Worm (Caenorhabditis elegans): ENCODE data around the gene lgl-1.
"Not testable (repeated sequence)": the region's sequence is repeated elsewhere in the genome, so short reads cannot be mapped to it uniquely, and the experiment has no call there.

Gene lgl-1

DNA sequence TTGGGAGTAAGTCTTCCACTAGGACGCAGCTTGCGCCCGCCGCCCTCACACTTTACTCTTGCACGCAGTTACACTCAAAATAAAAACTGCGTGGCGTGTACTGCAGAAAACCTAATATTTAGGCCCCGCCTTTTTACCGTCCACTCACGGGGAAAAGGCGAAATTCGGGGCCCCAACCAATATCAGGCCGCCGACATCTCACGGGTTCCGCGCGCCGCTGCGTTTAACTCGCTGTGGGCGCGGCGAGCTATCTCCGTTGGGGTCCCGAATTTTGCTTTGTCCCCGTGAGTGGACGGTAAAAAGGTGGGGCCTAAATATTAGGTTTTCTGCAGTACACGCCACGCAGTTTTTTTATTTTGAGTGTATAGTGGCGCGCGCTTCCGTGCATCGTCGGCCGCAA lies 21.6 kb upstream of the lgl-1 start:
- TF ChIP-seq daf-16 (GFP tag; optimal IDR thresholded peaks at IDR 0.05) (peak in 1 of 2 experiments; percentile 7), egl-43 (GFP tag; IDR thresholded peaks at IDR 0.05) (0 out of 2 replicates have a peak, but pooled peaks have one; percentile 52), set-16 (GFP tag; IDR thresholded peaks at IDR 0.05) (peak; percentile 64)
- not testable (repeated sequence) for TF ChIP-seq daf-16 (tag; optimal IDR thresholded peaks at IDR 0.05)

DNA sequence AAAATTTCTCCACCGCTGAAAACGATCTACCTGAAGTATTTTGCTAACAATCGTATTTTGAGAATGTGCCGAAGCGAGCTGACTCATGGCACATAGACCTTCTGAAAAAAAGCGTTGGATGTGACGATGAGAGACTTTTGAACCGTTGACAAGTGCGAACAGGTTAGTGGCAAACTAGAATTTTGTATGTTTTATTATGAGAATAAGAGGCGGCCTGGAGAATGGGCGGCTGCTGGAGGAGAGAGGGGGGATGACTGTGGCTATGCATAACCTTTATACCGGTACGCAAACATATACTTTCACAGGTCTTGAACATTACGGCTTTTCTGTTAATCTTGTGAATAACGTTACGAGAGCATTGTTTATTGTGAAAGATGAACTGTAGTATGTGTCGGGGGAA lies 17.4 kb upstream of the lgl-1 start, which contains the start of gene mam-1:
Gene mam-1, minus strand, starts transcription at position 101 of the 400 bp plus-strand sequence.
- TF ChIP-seq zfp-3 (GFP tag; conservative IDR thresholded peaks at IDR 0.05) = no peak
- no peak for TF ChIP-seq D1046.2 (GFP tag; IDR thresholded peaks at IDR 0.05)
- TF ChIP-seq pha-4 (GFP tag; IDR thresholded peaks at IDR 0.05) = no peak
- TF ChIP-seq pha-4 (tag; optimal IDR thresholded peaks at IDR 0.05) = no peak
- TF ChIP-seq rbr-2 (tag; optimal IDR thresholded peaks at IDR 0.05) = no peak
- no peak for TF ChIP-seq cey-2 (tag; optimal IDR thresholded peaks at IDR 0.05; ENCODE audit: borderline replicate concordance, insufficient read depth)
- no peak for TF ChIP-seq unc-62 (GFP tag; optimal IDR thresholded peaks at IDR 0.05 in 1 of 2)
- TF ChIP-seq unc-62 (tag; optimal IDR thresholded peaks at IDR 0.05) = no peak
- no peak for TF ChIP-seq dmd-8 (GFP tag; IDR thresholded peaks at IDR 0.05)
- no peak for TF ChIP-seq F26F4.8 (GFP tag; conservative IDR thresholded peaks at IDR 0.05)
- no peak for TF ChIP-seq attf-4 (tag; optimal IDR thresholded peaks at IDR 0.05)
- TF ChIP-seq php-3 (GFP tag; IDR thresholded peaks at IDR 0.05) = no peak
- no peak for TF ChIP-seq Y5F2A.4 (GFP tag; optimal IDR thresholded peaks at IDR 0.05)
- no peak for TF ChIP-seq zag-1 (tag; optimal IDR thresholded peaks at IDR 0.05)

DNA sequence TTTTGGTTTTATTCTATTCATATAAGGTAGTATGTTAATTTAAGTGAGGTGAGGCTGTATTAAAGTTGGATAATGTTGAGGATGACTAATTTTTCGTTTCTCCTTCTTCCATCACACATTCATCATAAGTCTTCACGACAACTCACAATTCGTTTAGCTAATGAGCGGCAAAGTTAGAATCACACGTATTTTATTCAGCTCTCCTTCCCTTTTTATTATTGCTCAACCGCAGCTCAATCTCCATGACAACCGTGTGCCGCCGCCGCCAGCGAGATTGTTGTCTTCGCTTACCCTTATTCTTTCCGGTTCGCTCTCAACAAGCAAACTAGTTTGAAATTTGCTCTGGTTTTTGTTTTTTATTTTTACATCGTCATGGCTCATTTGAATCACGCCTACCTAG lies 9.5 kb upstream of the lgl-1 start, which contains the start of gene ZC13.2:
Gene ZC13.2, plus strand, starts transcription at position 301 of the 400 bp plus-strand sequence.
- no peak for TF ChIP-seq ctbp-1 (GFP tag; IDR thresholded peaks at IDR 0.05)
- TF ChIP-seq unc-130 (GFP tag; optimal IDR thresholded peaks at IDR 0.05) = no peak
- TF ChIP-seq madf-9 (GFP tag; conservative IDR thresholded peaks at IDR 0.05) = no peak
- TF ChIP-seq lir-3 (tag; optimal IDR thresholded peaks at IDR 0.05) = no peak
- TF ChIP-seq unc-62 (GFP tag; optimal IDR thresholded peaks at IDR 0.05 in 1 of 2) = peak in 1 of 2 experiments; percentile 66
- TF ChIP-seq unc-62 (tag; optimal IDR thresholded peaks at IDR 0.05) = no peak
- TF ChIP-seq T20F7.1 (GFP tag; optimal IDR thresholded peaks at IDR 0.05) = no peak
- no peak for TF ChIP-seq pha-4 (GFP tag; IDR thresholded peaks at IDR 0.05)
- no peak for TF ChIP-seq pha-4 (tag; optimal IDR thresholded peaks at IDR 0.05)
- TF ChIP-seq fos-1 (tag; optimal IDR thresholded peaks at IDR 0.05) = no peak
- no peak for TF ChIP-seq hif-1 (tag; optimal IDR thresholded peaks at IDR 0.05)
- no peak for TF ChIP-seq dpl-1 (GFP tag; optimal IDR thresholded peaks at IDR 0.05)
- TF ChIP-seq nhr-6 (tag; optimal IDR thresholded peaks at IDR 0.05) = no peak
- no peak for TF ChIP-seq nhr-25 (tag; optimal IDR thresholded peaks at IDR 0.05; ENCODE audit: borderline replicate concordance, insufficient read depth)
- TF ChIP-seq ZK337.2 (GFP tag; IDR thresholded peaks at IDR 0.05) = no peak
- no peak for TF ChIP-seq daf-12 (tag; optimal IDR thresholded peaks at IDR 0.05)
- TF ChIP-seq aha-1 (tag) = peak; percentile 6

DNA sequence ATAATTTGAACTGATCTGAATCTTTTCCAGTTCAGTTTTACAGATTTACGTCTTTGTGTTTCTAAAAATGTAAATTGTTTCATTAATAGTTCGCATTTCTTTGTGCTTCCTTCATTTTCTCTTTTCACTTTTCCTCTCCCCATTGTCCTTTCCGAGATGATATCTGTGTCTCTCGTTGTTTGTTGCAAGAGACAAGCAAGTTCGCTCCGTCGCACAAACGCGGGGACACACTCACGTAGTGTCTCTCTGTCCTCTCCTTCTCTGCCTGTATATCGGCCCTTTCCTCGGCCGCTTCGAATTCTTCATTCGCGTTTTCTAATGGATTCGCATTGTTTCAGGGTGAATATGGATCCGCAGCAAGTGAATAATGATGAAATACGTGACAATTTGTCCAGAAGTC lies 6.0 kb upstream of the lgl-1 start, which contains the start of gene ZC13.1:
Gene ZC13.1, plus strand, starts transcription at position 305 of the 400 bp plus-strand sequence.
- TF ChIP-seq fos-1 (tag; optimal IDR thresholded peaks at IDR 0.05) (no peak), ceh-62 (tag; optimal IDR thresholded peaks at IDR 0.05) (no peak), Y105C5A.15 (GFP tag; IDR thresholded peaks at IDR 0.05) (no peak), ceh-20 (GFP tag; IDR thresholded peaks at IDR 0.05) (no peak), T20F7.1 (GFP tag; optimal IDR thresholded peaks at IDR 0.05) (peak; percentile 1), D1046.2 (GFP tag; IDR thresholded peaks at IDR 0.05) (no peak), hlh-11 (tag; optimal IDR thresholded peaks at IDR 0.05) (peak; percentile 62), daf-8 (GFP tag; IDR thresholded peaks at IDR 0.05) (no peak), daf-16 (GFP tag; optimal IDR thresholded peaks at IDR 0.05) (no peak), daf-16 (tag; optimal IDR thresholded peaks at IDR 0.05) (peak; percentile 64), rbr-2 (tag; optimal IDR thresholded peaks at IDR 0.05) (peak; percentile 61), attf-4 (tag; optimal IDR thresholded peaks at IDR 0.05) (no peak), hif-1 (tag; optimal IDR thresholded peaks at IDR 0.05) (peak in 1 of 2 experiments; percentile 68), egl-43 (GFP tag; IDR thresholded peaks at IDR 0.05) (0 out of 2 replicates have a peak, but pooled peaks have one; percentile 5), mxl-3 (GFP tag; optimal IDR thresholded peaks at IDR 0.05) (peak; percentile 71), ceh-28 (tag; optimal IDR thresholded peaks at IDR 0.05) (no peak), lin-38 (GFP tag; IDR thresholded peaks at IDR 0.05) (peak; percentile 89), egl-27 (tag; optimal IDR thresholded peaks at IDR 0.05) (no peak), unc-39 (tag; optimal IDR thresholded peaks at IDR 0.05) (no peak), ceh-82 (tag; optimal IDR thresholded peaks at IDR 0.05) (no peak), set-16 (GFP tag; IDR thresholded peaks at IDR 0.05) (no peak), hmg-1.1 (GFP tag; IDR thresholded peaks at IDR 0.05) (peak; percentile 80), daf-19 (GFP tag; conservative IDR thresholded peaks at IDR 0.05) (no peak), Y75B8A.6 (GFP tag; IDR thresholded peaks at IDR 0.05) (no peak), vab-7 (GFP tag; IDR thresholded peaks at IDR 0.05) (no peak), aha-1 (tag) (peak; percentile 99)

All from whole organism, L4 larva.